Worm (Caenorhabditis elegans): Measurements from ENCODE around the gene gtap-2.

DNA sequence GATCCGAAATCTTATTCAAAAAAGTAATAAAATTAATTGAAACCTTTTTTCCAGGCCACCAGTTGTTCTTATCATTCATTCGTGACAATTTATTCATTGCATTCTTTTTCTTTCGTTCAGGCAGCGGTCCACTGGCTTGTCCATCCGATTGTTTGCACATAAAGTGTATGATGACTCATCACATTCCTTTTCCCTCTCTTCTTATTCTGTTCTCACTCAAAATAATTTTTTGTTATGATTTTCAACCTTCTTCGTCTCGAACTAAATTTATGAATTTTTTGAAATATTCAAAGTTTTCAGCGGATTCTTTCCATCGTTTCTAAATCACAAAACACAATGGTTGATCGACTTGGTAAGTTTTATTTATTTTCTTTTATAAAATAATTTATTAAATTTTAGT, 22.2 kb downstream of the gtap-2 start, which contains the start of gene ZK632.12:
- no peak for TF ChIP-seq ama-1 (optimal IDR thresholded peaks at IDR 0.05)
- no peak for TF ChIP-seq zag-1 (tag; optimal IDR thresholded peaks at IDR 0.05)
- no peak for TF ChIP-seq lin-13 (GFP tag; optimal IDR thresholded peaks at IDR 0.05)

Data from whole organism, L2 larva.